Fruit fly (Drosophila melanogaster) whole organism, wandering third instar larva: ENCODE measurements around the gene Ir94e.

ENCODE experiments used
- Abd-B ChIP-seq: fragments of >200 bp; optimal IDR thresholded peaks from 2 replicates; lab custom pipeline; 2017; ENCODE audit warnings: missing biosample characterization, missing genetic modification characterization
- CG32264 ChIP-seq: fragments of 200-800 bp; sonication (Bioruptor generic); optimal IDR thresholded peaks from 2 replicates; lab custom pipeline; 2016; ENCODE audit warnings: missing biosample characterization, missing genetic modification characterization
- CG9705 ChIP-seq: fragments of 200-800 bp; sonication (Bioruptor generic); optimal IDR thresholded peaks from 2 replicates; lab custom pipeline; 2018; ENCODE audit warnings: missing biosample characterization, mild to moderate bottlenecking, missing genetic modification characterization
- CrebA ChIP-seq: fragments of 200-800 bp; sonication (Bioruptor generic); optimal IDR thresholded peaks from 2 replicates; lab custom pipeline; 2016; ENCODE audit warnings: missing biosample characterization, mild to moderate bottlenecking, missing genetic modification characterization, borderline replicate concordance
- Dfd ChIP-seq: fragments of >200 bp; optimal IDR thresholded peaks from 2 replicates; lab custom pipeline; 2017; ENCODE audit warnings: missing biosample characterization, missing genetic modification characterization
- Dif ChIP-seq: fragments of 200-275, 200-300 bp; sonication (Bioruptor generic); optimal IDR thresholded peaks from 2 replicates; lab custom pipeline; 2018; ENCODE audit warnings: missing biosample characterization, missing genetic modification characterization; ENCODE audit not compliant: partially characterized antibody
- GATAd ChIP-seq: sonication (Bioruptor generic); optimal IDR thresholded peaks from 2 replicates; lab custom pipeline; 2016; ENCODE audit warnings: missing biosample characterization, missing genetic modification characterization
- HLH106 ChIP-seq: fragments of 200-800 bp; optimal IDR thresholded peaks from 3 replicates; lab custom pipeline; 2019; ENCODE audit warnings: missing biosample characterization, mild to moderate bottlenecking, missing genetic modification characterization, moderate library complexity
- Hnf4 ChIP-seq: fragments of 200-800 bp; sonication (Bioruptor generic); optimal IDR thresholded peaks from 2 replicates; lab custom pipeline; 2016; ENCODE audit warnings: missing biosample characterization, mild to moderate bottlenecking, missing genetic modification characterization
- Hr78 ChIP-seq: fragments of >200 bp; optimal IDR thresholded peaks from 2 replicates; lab custom pipeline; 2017; ENCODE audit warnings: missing biosample characterization, missing genetic modification characterization
- Hr83 ChIP-seq: fragments of 200-300 bp; sonication (Bioruptor generic); optimal IDR thresholded peaks from 2 replicates; lab custom pipeline; 2016; ENCODE audit warnings: missing biosample characterization, mild to moderate bottlenecking, missing genetic modification characterization, moderate library complexity; ENCODE audit not compliant: poor library complexity, severe bottlenecking
- Jra ChIP-seq: sonication (Bioruptor generic); optimal IDR thresholded peaks from 2 replicates; lab custom pipeline; 2016; ENCODE audit warnings: missing biosample characterization, missing genetic modification characterization
- Mio ChIP-seq: sonication (Bioruptor generic); optimal IDR thresholded peaks from 2 replicates; lab custom pipeline; 2016; ENCODE audit warnings: missing biosample characterization, missing genetic modification characterization
- Myc ChIP-seq: fragments of >200 bp; optimal IDR thresholded peaks from 2 replicates; lab custom pipeline; 2017
- N ChIP-seq: fragments of >200 bp; optimal IDR thresholded peaks from 2 replicates; lab custom pipeline; 2018; ENCODE audit warnings: missing biosample characterization, missing external identifiers, missing genetic modification characterization
- OdsH ChIP-seq: fragments of 200-800 bp; sonication (Bioruptor generic); optimal IDR thresholded peaks from 2 replicates; lab custom pipeline; 2016; ENCODE audit warnings: missing biosample characterization, mild to moderate bottlenecking, missing genetic modification characterization
- Rel ChIP-seq, 2 experiments: fragments of 200-800 bp; sonication (Bioruptor generic) in 1 of 2; optimal IDR thresholded peaks; 2 replicates in 1 of 2; 3 replicates in 1 of 2; lab custom pipeline; 2016 to 2019; ENCODE audit warnings: mild to moderate bottlenecking in 2 of 2, missing biosample characterization in 2 of 2, missing genetic modification characterization in 2 of 2, moderate library complexity in 1 of 2
- Sp1 ChIP-seq: fragments of 200-800 bp; sonication (Bioruptor generic); optimal IDR thresholded peaks from 3 replicates; lab custom pipeline; 2019; ENCODE audit warnings: missing biosample characterization, mild to moderate bottlenecking, missing genetic modification characterization, moderate library complexity
- Vsx2 ChIP-seq: fragments of 200-300, 225-300 bp; sonication (Bioruptor generic); optimal IDR thresholded peaks from 2 replicates; lab custom pipeline; 2018; ENCODE audit warnings: missing biosample characterization, missing genetic modification characterization; ENCODE audit not compliant: partially characterized antibody
- br ChIP-seq: fragments of 200-800 bp; sonication (Bioruptor generic); optimal IDR thresholded peaks from 2 replicates; lab custom pipeline; 2016; ENCODE audit warnings: missing biosample characterization, missing genetic modification characterization
- brk ChIP-seq: fragments of 200-800 bp; sonication (Bioruptor generic); optimal IDR thresholded peaks from 2 replicates; lab custom pipeline; 2016; ENCODE audit warnings: missing biosample characterization, mild to moderate bottlenecking, missing genetic modification characterization
- dl ChIP-seq, 2 experiments: fragments of 175-275, 200-275 bp in 1 of 2; fragments of 200-275 bp in 1 of 2; sonication (Bioruptor generic); optimal IDR thresholded peaks; lab custom pipeline; 2018; ENCODE audit warnings: mild to moderate bottlenecking in 2 of 2, missing biosample characterization in 2 of 2, missing genetic modification characterization in 2 of 2, moderate library complexity in 2 of 2; ENCODE audit not compliant: partially characterized antibody in 2 of 2, insufficient read depth in 1 of 2
- dmrt93B ChIP-seq: fragments of 200-800 bp; sonication (Bioruptor generic); optimal IDR thresholded peaks from 2 replicates; lab custom pipeline; 2018; ENCODE audit warnings: missing biosample characterization, mild to moderate bottlenecking, missing genetic modification characterization
- dsf ChIP-seq: sonication (Bioruptor generic); optimal IDR thresholded peaks from 2 replicates; lab custom pipeline; 2016; ENCODE audit warnings: missing biosample characterization, missing genetic modification characterization, borderline replicate concordance
- ey ChIP-seq: fragments of 200-800 bp; sonication (Bioruptor generic); optimal IDR thresholded peaks from 2 replicates; lab custom pipeline; 2016; ENCODE audit warnings: missing biosample characterization, missing genetic modification characterization
- foxo ChIP-seq, 2 experiments: fragments of 200-800 bp; sonication (Bioruptor generic); optimal IDR thresholded peaks; 2 replicates in 1 of 2; 3 replicates in 1 of 2; lab custom pipeline; 2016 to 2017; ENCODE audit warnings: missing biosample characterization in 2 of 2, missing genetic modification characterization in 2 of 2
- fru ChIP-seq: fragments of 200-800 bp; sonication (Bioruptor generic); optimal IDR thresholded peaks from 3 replicates; lab custom pipeline; 2016; ENCODE audit warnings: missing biosample characterization, mild to moderate bottlenecking, missing genetic modification characterization
- h ChIP-seq: fragments of 200-800 bp; sonication (Bioruptor generic); optimal IDR thresholded peaks from 3 replicates; lab custom pipeline; 2016; ENCODE audit warnings: missing biosample characterization, mild to moderate bottlenecking, missing genetic modification characterization
- jim ChIP-seq: fragments of 175-275, 200-325 bp; sonication (Bioruptor generic); optimal IDR thresholded peaks from 2 replicates; lab custom pipeline; 2016; ENCODE audit warnings: missing biosample characterization, mild to moderate bottlenecking, missing genetic modification characterization
- lola ChIP-seq: fragments of >200 bp; optimal IDR thresholded peaks from 2 replicates; lab custom pipeline; 2017; ENCODE audit warnings: missing biosample characterization, missing genetic modification characterization
- rgr ChIP-seq: fragments of 200-800 bp; sonication (Bioruptor generic); optimal IDR thresholded peaks from 3 replicates; lab custom pipeline; 2016; ENCODE audit warnings: missing biosample characterization, mild to moderate bottlenecking, missing genetic modification characterization
- sage ChIP-seq: fragments of 200-800 bp; sonication (Bioruptor generic); optimal IDR thresholded peaks from 2 replicates; lab custom pipeline; 2016; ENCODE audit warnings: missing biosample characterization, mild to moderate bottlenecking, missing genetic modification characterization
- sv ChIP-seq: fragments of 200-800 bp; sonication (Bioruptor generic); optimal IDR thresholded peaks from 3 replicates; lab custom pipeline; 2016; ENCODE audit warnings: missing biosample characterization, missing genetic modification characterization
- tai ChIP-seq: sonication (Bioruptor generic); optimal IDR thresholded peaks from 2 replicates; lab custom pipeline; 2016; ENCODE audit warnings: missing biosample characterization, missing genetic modification characterization
- usp ChIP-seq: fragments of >200 bp; optimal IDR thresholded peaks from 2 replicates; lab custom pipeline; 2017; ENCODE audit warnings: missing biosample characterization, missing genetic modification characterization
- woc ChIP-seq: sonication (Bioruptor generic); optimal IDR thresholded peaks from 2 replicates; lab custom pipeline; 2016; ENCODE audit warnings: missing biosample characterization, mild to moderate bottlenecking, missing genetic modification characterization

Gene Ir94e

DNA sequence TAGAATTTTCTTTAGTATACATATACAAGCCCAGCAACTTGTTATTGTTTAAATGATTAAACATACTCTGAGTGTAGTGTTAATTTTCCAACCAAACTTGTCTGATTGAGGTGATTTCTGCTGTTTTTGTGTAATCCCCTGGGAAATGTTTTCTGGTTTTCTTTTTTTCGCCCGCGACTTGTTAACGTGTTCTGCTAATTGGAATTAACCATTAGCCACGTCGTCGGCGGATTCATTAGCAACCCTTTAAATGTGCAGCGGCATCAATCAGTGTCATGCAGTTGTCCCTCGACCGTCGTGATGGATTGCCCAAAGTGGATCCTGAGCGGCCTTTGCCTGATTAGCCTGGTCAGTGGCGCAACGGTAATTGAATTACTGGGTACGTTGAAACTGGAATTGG, at the start of gene Ir94e:
Ir94e (plus strand) TSS at position 301 of the 400 bp plus-strand sequence.
- TF ChIP-seq br (GFP tag; lab: Kevin White, UChicago) = no peak
- TF ChIP-seq jim (GFP tag; lab: Kevin White, UChicago) = no peak
- TF ChIP-seq dmrt93B (GFP tag; lab: Kevin White, UChicago) = no peak
- TF ChIP-seq Hnf4 (GFP tag; lab: Kevin White, UChicago) = no peak

DNA sequence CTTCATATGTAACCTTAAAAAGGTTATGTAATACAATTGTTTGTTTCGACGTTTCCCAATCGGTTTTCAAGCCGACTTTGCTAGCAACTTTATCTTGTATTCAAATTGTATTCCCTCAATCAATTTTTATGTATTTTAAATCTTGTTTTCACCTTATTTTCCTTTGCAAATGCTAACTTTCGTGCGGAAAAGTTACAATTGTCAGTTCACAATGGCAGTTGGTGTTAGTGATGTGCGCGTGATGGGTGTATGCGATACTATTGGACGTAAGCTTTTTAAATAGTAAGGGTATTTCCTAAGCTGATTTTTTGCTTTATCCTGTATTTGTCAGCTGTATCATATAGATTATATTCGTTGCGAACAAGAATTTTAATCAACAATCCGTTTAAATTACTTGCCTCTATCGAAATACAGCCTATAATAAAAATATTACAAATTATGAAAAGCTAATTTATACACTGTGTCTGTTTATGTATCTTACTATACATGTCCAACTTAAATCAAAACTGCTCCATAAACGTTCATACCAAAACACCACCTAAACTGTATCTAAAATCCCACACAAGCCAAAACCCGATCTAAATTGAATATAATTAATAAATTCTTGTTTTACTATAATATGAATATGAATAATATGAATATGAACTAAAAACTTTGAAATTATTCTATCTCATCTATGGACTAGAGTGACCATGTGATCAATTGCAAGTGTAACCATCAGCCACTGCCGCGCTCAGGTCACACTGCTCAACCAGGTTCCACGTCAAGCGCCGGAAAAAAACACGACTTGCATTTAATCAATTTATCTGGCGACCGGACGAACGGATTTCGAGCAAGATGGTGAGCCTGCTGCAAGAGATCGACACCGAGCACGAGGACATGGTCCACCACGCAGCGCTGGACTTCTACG, 49.2 kb upstream of the Ir94e start, which contains the start of the genes ATPsynCF6 and Sec13:
ATPsynCF6 (minus strand) TSS at position 236 of the 910 bp plus-strand sequence.
Sec13 (plus strand) TSS at position 450 of the 910 bp plus-strand sequence.
- TF ChIP-seq Rel (GFP tag; optimal IDR thresholded peaks at IDR 0.05; lab: Kevin White, UChicago) = no peak
- TF ChIP-seq Rel (tag; optimal IDR thresholded peaks at IDR 0.05; lab: Kevin White, UChicago) = no peak
- no peak for TF ChIP-seq dmrt93B (GFP tag; lab: Kevin White, UChicago)
- no peak for TF ChIP-seq CrebA (GFP tag; lab: Kevin White, UChicago)
- peak; percentile 53 for TF ChIP-seq Hr83
- TF ChIP-seq woc (GFP tag; lab: Kevin White, UChicago) = peak; percentile 58
- no peak for TF ChIP-seq jim (GFP tag; lab: Kevin White, UChicago)
- no peak for TF ChIP-seq N (GFP tag; lab: Kevin White, UChicago)
- no peak for TF ChIP-seq OdsH (GFP tag; lab: Kevin White, UChicago)
- no peak for TF ChIP-seq Abd-B (GFP tag; lab: Kevin White, UChicago)
- TF ChIP-seq h (GFP tag; lab: Kevin White, UChicago) = peak; percentile 48
- TF ChIP-seq Hr78 = no peak
- TF ChIP-seq Vsx2 (GFP tag; lab: Kevin White, UChicago) = no peak
- TF ChIP-seq brk = no peak
- no peak for TF ChIP-seq GATAd
- peak; percentile 25 for TF ChIP-seq fru (GFP tag; lab: Kevin White, UChicago)
- TF ChIP-seq Mio (GFP tag; lab: Kevin White, UChicago) = no peak
- peak; percentile 44 for TF ChIP-seq Sp1 (GFP tag; lab: Kevin White, UChicago)
- TF ChIP-seq Jra (GFP tag; lab: Kevin White, UChicago) = no peak
- TF ChIP-seq br (GFP tag; lab: Kevin White, UChicago) = no peak
- TF ChIP-seq Hnf4 (GFP tag; lab: Kevin White, UChicago) = no peak
- no peak for TF ChIP-seq sv (GFP tag; lab: Kevin White, UChicago)
- no peak for TF ChIP-seq dl (GFP tag; optimal IDR thresholded peaks at IDR 0.05; lab: Kevin White, UChicago; ENCODE audit: insufficient read depth in 1 of 2, partially characterized antibody in 2 of 2)
- no peak for TF ChIP-seq lola (GFP tag; lab: Kevin White, UChicago)
- no peak for TF ChIP-seq dsf
- peak; percentile 57 for TF ChIP-seq HLH106 (tag; lab: Kevin White, UChicago)
- no peak for TF ChIP-seq tai (GFP tag; lab: Kevin White, UChicago)
- TF ChIP-seq Dfd (GFP tag; lab: Kevin White, UChicago) = no peak
- TF ChIP-seq CG9705 (GFP tag; lab: Kevin White, UChicago) = peak; percentile 53
- TF ChIP-seq sage (GFP tag; lab: Kevin White, UChicago) = peak; percentile 68
- TF ChIP-seq Dif (GFP tag; lab: Kevin White, UChicago) = no peak
- peak; percentile 36 for TF ChIP-seq Myc (lab: Kevin White, UChicago)
- TF ChIP-seq foxo (GFP tag; optimal IDR thresholded peaks at IDR 0.05; lab: Kevin White, UChicago) = peak in 1 of 2 experiments; percentile 77
- TF ChIP-seq CG32264 = no peak
- TF ChIP-seq usp (GFP tag; lab: Kevin White, UChicago) = no peak
- TF ChIP-seq ey = peak; percentile 14
- peak; percentile 52 for TF ChIP-seq rgr
